Worm (Caenorhabditis elegans): ENCODE data around the gene set-13.

set-13 gene

DNA sequence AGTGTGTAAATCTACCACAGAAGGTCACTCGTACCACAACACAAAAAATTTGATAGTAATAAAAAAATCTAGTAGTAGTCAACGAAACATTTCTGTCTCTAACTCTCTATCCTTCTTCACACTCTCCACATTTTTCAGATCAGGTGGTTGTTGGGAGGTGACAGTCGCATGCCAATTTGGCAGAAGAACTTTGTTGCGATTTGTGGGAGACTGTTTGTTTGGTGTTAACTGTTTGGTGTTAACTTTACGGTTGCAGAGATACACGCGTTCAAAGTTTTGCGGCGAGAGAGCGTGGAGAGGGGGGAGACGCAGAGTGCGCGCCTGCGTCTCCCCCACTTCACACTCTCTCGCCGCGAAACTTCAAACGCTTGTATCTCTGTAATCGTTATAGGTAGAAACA is 11.8 kb upstream of the set-13 start:
- no peak for TF ChIP-seq eor-1 (tag; optimal IDR thresholded peaks at IDR 0.05)
- peak; percentile 8 for TF ChIP-seq elt-2 (tag; optimal IDR thresholded peaks at IDR 0.05)
- TF ChIP-seq pha-4 (tag; optimal IDR thresholded peaks at IDR 0.05): peak; percentile 42

ce11 chrII:2805566-2805965 is 11.2 kb upstream of the set-13 start:
- TF ChIP-seq ama-1 (optimal IDR thresholded peaks at IDR 0.05) (no peak), egl-27 (tag; optimal IDR thresholded peaks at IDR 0.05) (no peak), skn-1 (tag; optimal IDR thresholded peaks at IDR 0.05) (no peak), snpc-4 (tag; optimal IDR thresholded peaks at IDR 0.05) (no peak), elt-1 (tag; optimal IDR thresholded peaks at IDR 0.05) (no peak), nhr-67 (tag; optimal IDR thresholded peaks at IDR 0.05) (no peak), lsy-12 (tag; optimal IDR thresholded peaks at IDR 0.05) (no peak), ZK546.5 (tag; optimal IDR thresholded peaks at IDR 0.05) (no peak), lin-39 (tag; optimal IDR thresholded peaks at IDR 0.05) (no peak), ceh-9 (tag; optimal IDR thresholded peaks at IDR 0.05) (no peak), nhr-76 (tag; optimal IDR thresholded peaks at IDR 0.05) (no peak), fkh-10 (GFP tag; optimal IDR thresholded peaks at IDR 0.05) (no peak), nhr-23 (tag; optimal IDR thresholded peaks at IDR 0.05) (peak; percentile 33), elt-3 (tag; optimal IDR thresholded peaks at IDR 0.05) (peak in 1 of 3 experiments; percentile 64), ztf-4 (tag; optimal IDR thresholded peaks at IDR 0.05) (no peak), nfya-1 (tag; optimal IDR thresholded peaks at IDR 0.05; ENCODE audit: insufficient read depth) (no peak)

ce11 chrII:2807674-2808206 is 9.0 kb upstream of the set-13 start, which contains the start of gene K12H6.12:
TSS of gene K12H6.12 (plus strand) at chrII:2808156.
- TF ChIP-seq hmg-11 (tag; optimal IDR thresholded peaks at IDR 0.05) (peak; percentile 3), nhr-28 (tag; optimal IDR thresholded peaks at IDR 0.05) (no peak), egl-27 (tag; optimal IDR thresholded peaks at IDR 0.05) (no peak), nhr-11 (tag; optimal IDR thresholded peaks at IDR 0.05) (peak; percentile 34), eor-1 (tag; optimal IDR thresholded peaks at IDR 0.05) (no peak), pha-4 (tag; optimal IDR thresholded peaks at IDR 0.05) (peak; percentile 58)

DNA sequence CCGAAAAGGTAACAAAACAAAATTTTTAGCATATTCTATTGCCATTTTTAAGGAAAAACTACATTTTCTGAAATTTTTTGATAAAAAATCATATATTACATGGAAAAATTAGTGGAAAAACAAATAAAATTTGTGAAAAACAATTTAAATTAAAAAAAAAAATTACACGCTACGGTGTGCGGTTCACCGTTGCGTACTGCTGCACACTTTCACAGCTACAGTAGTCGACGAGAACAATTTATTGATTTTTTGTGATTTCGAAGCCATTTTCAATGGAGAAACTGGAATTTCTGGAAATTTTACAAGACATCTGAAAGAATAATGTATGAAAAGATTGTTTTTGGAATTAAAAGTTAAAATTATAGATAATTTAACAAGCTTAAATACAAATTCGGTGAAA is 1.8 kb upstream of the set-13 start:
- TF ChIP-seq nhr-67 (tag; optimal IDR thresholded peaks at IDR 0.05) (no peak), fos-1 (tag; optimal IDR thresholded peaks at IDR 0.05) (no peak), pqm-1 (tag; optimal IDR thresholded peaks at IDR 0.05) (no peak), ZK546.5 (tag; optimal IDR thresholded peaks at IDR 0.05) (no peak), egl-27 (tag; optimal IDR thresholded peaks at IDR 0.05) (no peak), lin-15B (tag; optimal IDR thresholded peaks at IDR 0.05) (no peak)

- TF ChIP-seq fkh-2 (tag; optimal IDR thresholded peaks at IDR 0.05) (no peak), pqm-1 (tag; optimal IDR thresholded peaks at IDR 0.05) (no peak), ama-1 (optimal IDR thresholded peaks at IDR 0.05) (no peak), ztf-4 (tag; optimal IDR thresholded peaks at IDR 0.05) (no peak), ZK546.5 (tag; optimal IDR thresholded peaks at IDR 0.05) (no peak), snpc-4 (tag; optimal IDR thresholded peaks at IDR 0.05) (no peak), nhr-77 (tag; optimal IDR thresholded peaks at IDR 0.05) (no peak), nhr-43 (tag; optimal IDR thresholded peaks at IDR 0.05; ENCODE audit: poor library complexity, severe bottlenecking) (no peak), nhr-11 (tag; optimal IDR thresholded peaks at IDR 0.05) (no peak), elt-2 (tag; optimal IDR thresholded peaks at IDR 0.05) (no peak), aly-2 (tag; optimal IDR thresholded peaks at IDR 0.05) (no peak), nhr-237 (tag; optimal IDR thresholded peaks at IDR 0.05) (no peak), unc-62 (GFP tag; optimal IDR thresholded peaks at IDR 0.05) (no peak), nhr-23 (tag; optimal IDR thresholded peaks at IDR 0.05) (no peak), tbx-2 (tag; optimal IDR thresholded peaks at IDR 0.05) (no peak), ceh-9 (tag; optimal IDR thresholded peaks at IDR 0.05) (no peak), unc-39 (tag; optimal IDR thresholded peaks at IDR 0.05) (no peak), lin-39 (tag; optimal IDR thresholded peaks at IDR 0.05) (no peak), ceh-16 (tag; optimal IDR thresholded peaks at IDR 0.05) (no peak), R02D3.7 (tag; optimal IDR thresholded peaks at IDR 0.05) (no peak)
These were observed 1.3 kb upstream of the set-13 start, which contains the start of gene K12H6.2 for ce11 chrII:2815444-2815843. TSS of gene K12H6.2 (minus strand) at chrII:2815544.
